Worm (Caenorhabditis elegans): ENCODE measurements around the gene F47B7.2.

- no peak for TF ChIP-seq ztf-11 (tag; optimal IDR thresholded peaks at IDR 0.05)
- no peak for TF ChIP-seq egl-5 (tag; optimal IDR thresholded peaks at IDR 0.05)
- TF ChIP-seq elt-3 (tag; optimal IDR thresholded peaks at IDR 0.05) = no peak
- TF ChIP-seq fos-1 (tag; optimal IDR thresholded peaks at IDR 0.05) = no peak
- TF ChIP-seq fkh-10 (GFP tag; optimal IDR thresholded peaks at IDR 0.05) = no peak
- no peak for TF ChIP-seq hmg-11 (tag; optimal IDR thresholded peaks at IDR 0.05)
- TF ChIP-seq nhr-77 (tag; optimal IDR thresholded peaks at IDR 0.05) = no peak
Observed at ce11 chrX:3804837-3805236, 32.3 kb downstream of the F47B7.2 start, which contains the start of gene F35A5.2.

All from whole organism, L3 larva.